Worm (Caenorhabditis elegans) whole organism, late embryonic: ENCODE results near the gene F41G3.10.

ENCODE experiments used
- ahr-1 ChIP-seq: sonication (generic microtip); optimal IDR thresholded peaks from 2 replicates; lab custom pipeline; 2016; ENCODE audit warnings: missing genetic modification characterization, missing compliant biosample characterization
- ceh-14 ChIP-seq: sonication (generic microtip); optimal IDR thresholded peaks from 2 replicates; lab custom pipeline; 2016; ENCODE audit warnings: missing genotype, missing genetic modification characterization, missing compliant biosample characterization
- ceh-30 ChIP-seq: fragments of 150-350 bp; optimal IDR thresholded peaks from 2 replicates; lab custom pipeline; 2014; ENCODE audit warnings: missing biosample characterization, missing genetic modification characterization
- mec-3 ChIP-seq: sonication (generic microtip); optimal IDR thresholded peaks from 2 replicates; lab custom pipeline; 2016; ENCODE audit warnings: borderline replicate concordance, missing genetic modification characterization, missing compliant biosample characterization
- nfya-1 ChIP-seq: sonication (generic microtip); optimal IDR thresholded peaks from 2 replicates; lab custom pipeline; 2017; ENCODE audit warnings: missing genetic modification characterization, mild to moderate bottlenecking, missing compliant biosample characterization, antibody characterized with exemption, moderate library complexity
- nhr-11 ChIP-seq: fragments of 150-350 bp; optimal IDR thresholded peaks from 2 replicates; lab custom pipeline; 2014; ENCODE audit warnings: missing biosample characterization, missing genetic modification characterization
- rnt-1 ChIP-seq: sonication (generic microtip); optimal IDR thresholded peaks from 2 replicates; lab custom pipeline; 2016; ENCODE audit warnings: missing genetic modification characterization, missing compliant biosample characterization

DNA sequence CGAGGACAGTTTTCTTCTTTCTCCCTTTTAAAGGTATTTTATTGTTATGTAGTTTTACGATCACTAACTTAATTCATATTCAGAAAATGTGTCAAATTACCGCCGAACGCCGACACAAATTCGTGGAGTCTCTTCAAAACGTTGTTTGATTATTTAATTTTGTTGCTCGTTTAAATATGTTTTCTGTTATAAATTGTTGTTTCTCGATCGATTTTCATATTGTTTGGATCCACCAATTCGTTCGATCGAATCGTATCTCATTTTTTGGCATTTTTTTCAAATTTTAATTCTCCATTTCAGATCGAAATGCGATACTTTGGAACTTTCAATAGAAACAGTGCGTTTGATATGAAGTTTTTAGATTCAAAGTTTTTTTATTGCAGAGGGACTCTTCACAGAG lies 6.7 kb downstream of the F41G3.10 start, which contains the start of gene F41G3.6:
- TF ChIP-seq rnt-1 (no peak), nfya-1 (tag; lab: Kevin White, UChicago) (no peak), ceh-14 (tag; lab: Kevin White, UChicago) (no peak), nhr-11 (tag; lab: Kevin White, UChicago) (no peak), mec-3 (no peak), ahr-1 (tag; lab: Kevin White, UChicago) (no peak), ceh-30 (tag; lab: Kevin White, UChicago) (no peak)
